Fruit fly (Drosophila melanogaster) whole organism, adult: ENCODE measurements around the gene how.

Experiments used
- CG11617 ChIP-seq: fragments of 200-800 bp; sonication (Bioruptor generic); optimal IDR thresholded peaks from 2 replicates; lab custom pipeline; 2017; ENCODE audit warnings: mild to moderate bottlenecking, missing biosample characterization, missing genetic modification reagents, missing genetic modification characterization
- CG14711 ChIP-seq: fragments of 200-800 bp; sonication (Bioruptor generic); optimal IDR thresholded peaks from 2 replicates; lab custom pipeline; 2018; ENCODE audit warnings: missing biosample characterization, mild to moderate bottlenecking, missing genetic modification characterization, moderate library complexity
- CG1620 ChIP-seq: fragments of 200-800 bp; sonication (Bioruptor generic); optimal IDR thresholded peaks from 2 replicates; lab custom pipeline; 2016; ENCODE audit warnings: missing biosample characterization, missing genetic modification characterization
- CG7045 ChIP-seq: fragments of 200-800 bp; sonication (Bioruptor generic); optimal IDR thresholded peaks from 2 replicates; lab custom pipeline; 2017; ENCODE audit warnings: missing biosample characterization, mild to moderate bottlenecking, missing genetic modification characterization
- CG7101 ChIP-seq: fragments of 200-800 bp; sonication (Bioruptor generic); optimal IDR thresholded peaks from 2 replicates; lab custom pipeline; 2018; ENCODE audit warnings: missing biosample characterization, mild to moderate bottlenecking, missing genetic modification characterization, moderate library complexity
- Clk ChIP-seq: fragments of 200-800 bp; sonication (Bioruptor generic); optimal IDR thresholded peaks from 2 replicates; lab custom pipeline; 2017; ENCODE audit warnings: missing biosample characterization, missing genetic modification characterization
- Crg-1 ChIP-seq: fragments of 200-800 bp; sonication (Bioruptor generic); optimal IDR thresholded peaks from 2 replicates; lab custom pipeline; 2016; ENCODE audit warnings: missing biosample characterization, missing genetic modification characterization
- Hr96 ChIP-seq: fragments of 200-800 bp; sonication (Bioruptor generic); optimal IDR thresholded peaks from 2 replicates; lab custom pipeline; 2016; ENCODE audit warnings: missing biosample characterization, missing genetic modification characterization
- kay ChIP-seq: fragments of 200-800 bp; sonication (Bioruptor generic); peaks from one replicate; lab custom pipeline; 2016; ENCODE audit warnings: missing biosample characterization, missing genetic modification characterization, borderline replicate concordance
- ovo ChIP-seq: fragments of 200-800 bp; sonication (Bioruptor generic); optimal IDR thresholded peaks from 2 replicates; lab custom pipeline; 2016; ENCODE audit warnings: missing biosample characterization, missing genetic modification characterization
- pad ChIP-seq: fragments of 200-800 bp; sonication (Bioruptor generic); optimal IDR thresholded peaks from 3 replicates; lab custom pipeline; 2017; ENCODE audit warnings: missing biosample characterization, missing genetic modification characterization, mild to moderate bottlenecking, moderate library complexity, missing genetic modification reagents
- toe ChIP-seq: fragments of 200-800 bp; sonication (Bioruptor generic); optimal IDR thresholded peaks from 2 replicates; lab custom pipeline; 2016; ENCODE audit warnings: missing biosample characterization, missing genetic modification characterization

dm6 chr3R:22119354-22119753, 77.4 kb downstream of the how start, which contains the start of gene Ir94c:
- TF ChIP-seq CG11617 (GFP tag; lab: Kevin White, UChicago) (no peak), CG1620 (GFP tag; lab: Kevin White, UChicago) (no peak), kay (GFP tag; lab: Kevin White, UChicago) (no peak), toe (GFP tag; lab: Kevin White, UChicago) (no peak), Clk (GFP tag; lab: Kevin White, UChicago) (no peak), CG7045 (no peak), pad (GFP tag; lab: Kevin White, UChicago) (no peak), CG14711 (tag; lab: Kevin White, UChicago) (no peak), Crg-1 (GFP tag; lab: Kevin White, UChicago) (no peak), CG7101 (tag; lab: Kevin White, UChicago) (no peak), Hr96 (GFP tag; lab: Kevin White, UChicago) (no peak), ovo (GFP tag; lab: Kevin White, UChicago) (no peak)
